Worm (Caenorhabditis elegans) whole organism, L3 larva: Measurements from ENCODE around the gene grd-14.

Experiments
- ama-1 ChIP-seq: fragments of 150-350 bp; optimal IDR thresholded peaks from 2 replicates; lab custom pipeline; 2018
- daf-12 ChIP-seq: fragments of 150-350 bp; optimal IDR thresholded peaks from 2 replicates; lab custom pipeline; 2014; ENCODE audit warnings: missing biosample characterization, missing genetic modification reagents, missing genetic modification characterization
- mdl-1 ChIP-seq: fragments of 150-350 bp; optimal IDR thresholded peaks from 2 replicates; lab custom pipeline; 2014; ENCODE audit warnings: missing biosample characterization, missing genetic modification characterization
- nhr-11 ChIP-seq: fragments of 150-350 bp; optimal IDR thresholded peaks from 2 replicates; lab custom pipeline; 2014; ENCODE audit warnings: missing biosample characterization, missing genetic modification characterization
- nhr-237 ChIP-seq: fragments of 150-350 bp; optimal IDR thresholded peaks from 2 replicates; lab custom pipeline; 2014; ENCODE audit warnings: missing biosample characterization, missing genetic modification characterization
- nhr-76 ChIP-seq: fragments of 150-350 bp; sonication (generic microtip); optimal IDR thresholded peaks from 5 replicates; lab custom pipeline; 2014; ENCODE audit warnings: missing biosample characterization, missing genetic modification characterization
- sea-2 ChIP-seq: fragments of 150-350 bp; sonication (generic microtip); optimal IDR thresholded peaks from 4 replicates; lab custom pipeline; 2014; ENCODE audit warnings: missing biosample characterization, missing genetic modification reagents, missing genetic modification characterization
- skn-1 ChIP-seq: fragments of 150-350 bp; optimal IDR thresholded peaks from 2 replicates; lab custom pipeline; 2014; ENCODE audit warnings: missing biosample characterization, missing genetic modification characterization
- snpc-4 ChIP-seq: fragments of 150-350 bp; optimal IDR thresholded peaks from 2 replicates; lab custom pipeline; 2014; ENCODE audit warnings: missing biosample characterization, missing genetic modification characterization

ce11 chrX:8527950-8528349 lies 28.1 kb downstream of the grd-14 start, which contains the start of gene flp-5:
- TF ChIP-seq snpc-4, result no peak
- no peak for TF ChIP-seq nhr-11 (tag; lab: Kevin White, UChicago)
- no peak for TF ChIP-seq nhr-237 (tag; lab: Kevin White, UChicago)
- TF ChIP-seq daf-12, result no peak
- TF ChIP-seq mdl-1, result no peak
- no peak for TF ChIP-seq nhr-76 (tag; lab: Kevin White, UChicago)
- no peak for TF ChIP-seq ama-1 (lab: Kevin White, UChicago)
- TF ChIP-seq sea-2 (GFP tag; lab: Kevin White, UChicago), result no peak
- no peak for TF ChIP-seq skn-1 (tag; lab: Kevin White, UChicago)
